Worm (Caenorhabditis elegans): Measurements from ENCODE around the gene cul-4.

DNA sequence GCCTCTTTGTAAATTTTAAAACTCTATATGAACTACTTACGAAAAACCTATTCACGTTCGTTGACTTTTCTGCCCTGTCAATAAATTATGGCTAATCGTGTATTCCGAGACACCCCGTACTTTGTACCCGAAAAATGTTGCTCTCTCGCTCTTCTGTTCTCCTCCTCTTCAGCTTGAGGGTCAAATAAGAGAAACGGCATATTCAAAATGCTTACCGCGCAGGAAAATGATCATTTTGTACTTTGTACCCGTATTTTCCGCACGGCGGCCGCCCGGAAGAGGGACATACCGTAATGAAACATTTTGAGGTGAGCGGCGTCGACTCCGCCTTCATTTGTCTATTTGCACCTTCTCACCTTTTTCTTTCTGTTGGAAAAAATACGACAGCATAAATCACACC is 41.8 kb downstream of the cul-4 start:
- 0 out of 2 replicates have a peak, but pooled peaks have one; percentile 9 for TF ChIP-seq ztf-29 (GFP tag; IDR thresholded peaks at IDR 0.05)
- TF ChIP-seq T22C8.4 (GFP tag; IDR thresholded peaks at IDR 0.05): no peak
- TF ChIP-seq flt-1 (GFP tag; IDR thresholded peaks at IDR 0.05): no peak
- TF ChIP-seq med-1 (GFP tag; optimal IDR thresholded peaks at IDR 0.05; ENCODE audit: insufficient read depth): no peak
- no peak for TF ChIP-seq cog-1 (tag; optimal IDR thresholded peaks at IDR 0.05)
- no peak for TF ChIP-seq ref-1 (GFP tag; conservative IDR thresholded peaks at IDR 0.05)
